Fruit fly (Drosophila melanogaster) whole organism, embryonic: ENCODE results near the gene CG33062.

Source experiments
- ATbp ChIP-seq: fragments of 200-800 bp; sonication (Bioruptor generic); optimal IDR thresholded peaks from 2 replicates; lab custom pipeline; 2017; ENCODE audit warnings: missing biosample characterization, mild to moderate bottlenecking, missing genetic modification characterization, missing genetic modification reagents
- Blimp-1 ChIP-seq: fragments of 200-800 bp; sonication (Bioruptor generic); optimal IDR thresholded peaks from 3 replicates; lab custom pipeline; 2018; ENCODE audit warnings: missing biosample characterization, missing genetic modification characterization, mild to moderate bottlenecking, moderate library complexity, missing genetic modification reagents
- CG10267 ChIP-seq: fragments of 200-800 bp; sonication (Bioruptor generic); optimal IDR thresholded peaks from 2 replicates; lab custom pipeline; 2018; ENCODE audit warnings: missing biosample characterization, mild to moderate bottlenecking, missing genetic modification characterization, moderate library complexity
- CG10462 ChIP-seq: fragments of 200-800 bp; sonication (Bioruptor generic); optimal IDR thresholded peaks from 2 replicates; lab custom pipeline; 2016; ENCODE audit warnings: missing biosample characterization, missing genetic modification characterization
- CG11093 ChIP-seq: fragments of 200-800 bp; sonication (Bioruptor generic); IDR thresholded peaks from 3 replicates; pipeline ENCODE4 v1.3.6; 2022; ENCODE audit warnings: missing biosample characterization, missing genetic modification characterization
- CG11560 ChIP-seq: fragments of 200-800 bp; sonication (Bioruptor generic); IDR thresholded peaks from 3 replicates; pipeline ENCODE4 v1.3.6; 2022; ENCODE audit warnings: missing biosample characterization, missing genetic modification characterization
- CG11696 ChIP-seq: fragments of 200-800 bp; sonication (Bioruptor generic); IDR thresholded peaks from 2 replicates; pipeline ENCODE4 v1.3.6; 2022; ENCODE audit warnings: missing biosample characterization, missing genetic modification characterization
- CG11723 ChIP-seq: fragments of 200-800 bp; sonication (Bioruptor generic); optimal IDR thresholded peaks from 2 replicates; lab custom pipeline; 2017; ENCODE audit warnings: missing biosample characterization, mild to moderate bottlenecking, missing genetic modification characterization
- CG1233 ChIP-seq: fragments of 200-800 bp; sonication (Bioruptor generic); optimal IDR thresholded peaks from 4 replicates; lab custom pipeline; 2018; ENCODE audit warnings: missing biosample characterization, mild to moderate bottlenecking, missing genetic modification characterization
- CG12659 ChIP-seq: fragments of 200-800 bp; sonication (Bioruptor generic); optimal IDR thresholded peaks from 3 replicates; lab custom pipeline; 2017; ENCODE audit warnings: mild to moderate bottlenecking, missing biosample characterization, missing genetic modification reagents, missing genetic modification characterization
- CG16813 ChIP-seq: fragments of 200-800 bp; sonication (Bioruptor generic); IDR thresholded peaks from 3 replicates; pipeline ENCODE4 v1.3.6; 2022; ENCODE audit warnings: missing biosample characterization, missing genetic modification characterization; ENCODE audit not compliant: partially characterized antibody
- CG18619 ChIP-seq: fragments of 200-800 bp; sonication (Bioruptor generic); optimal IDR thresholded peaks from 3 replicates; lab custom pipeline; 2017; ENCODE audit warnings: missing biosample characterization, mild to moderate bottlenecking, missing genetic modification characterization
- CG2678 ChIP-seq: fragments of 200-800 bp; sonication (Bioruptor generic); optimal IDR thresholded peaks from 3 replicates; lab custom pipeline; 2019; ENCODE audit warnings: missing biosample characterization, mild to moderate bottlenecking, missing genetic modification characterization, moderate library complexity
- CG3995 ChIP-seq: fragments of 200-800 bp; sonication (Bioruptor generic); optimal IDR thresholded peaks from 3 replicates; lab custom pipeline; 2016; ENCODE audit warnings: missing biosample characterization, missing genetic modification characterization
- CG4404 ChIP-seq: fragments of 200-800 bp; sonication (Bioruptor generic); IDR thresholded peaks from 2 replicates; pipeline ENCODE4 v1.3.6; 2022; ENCODE audit warnings: missing biosample characterization, missing genetic modification characterization
- CG6683 ChIP-seq: fragments of 200-800 bp; sonication (Bioruptor generic); optimal IDR thresholded peaks from 2 replicates; lab custom pipeline; 2017; ENCODE audit warnings: missing biosample characterization, mild to moderate bottlenecking, missing genetic modification characterization, missing genetic modification reagents
- CG7372 ChIP-seq: fragments of 200-800 bp; sonication (Bioruptor generic); IDR thresholded peaks from 2 replicates; pipeline ENCODE4 v1.3.6; 2022; ENCODE audit warnings: missing biosample characterization, missing genetic modification characterization
- CG8359 ChIP-seq: fragments of 200-800 bp; sonication (Bioruptor generic); optimal IDR thresholded peaks from 2 replicates; lab custom pipeline; 2017; ENCODE audit warnings: missing biosample characterization, mild to moderate bottlenecking, missing genetic modification characterization, borderline replicate concordance
- CG9215 ChIP-seq: fragments of 200-800 bp; sonication (Bioruptor generic); IDR thresholded peaks from 2 replicates; pipeline ENCODE4 v1.3.6; 2022; ENCODE audit warnings: missing biosample characterization, missing genetic modification characterization
- CHES-1-like ChIP-seq: fragments of 200-800 bp; sonication (Bioruptor generic); optimal IDR thresholded peaks from 2 replicates; lab custom pipeline; 2016; ENCODE audit warnings: missing biosample characterization, missing genetic modification characterization
- CkIIα-i1 ChIP-seq: fragments of 200-800 bp; sonication (Bioruptor generic); IDR thresholded peaks from 2 replicates; pipeline ENCODE4 v1.3.6; 2022; ENCODE audit warnings: missing biosample characterization, missing genetic modification characterization
- Deaf1 ChIP-seq: fragments of 200-800 bp; optimal IDR thresholded peaks from 3 replicates; lab custom pipeline; 2019; ENCODE audit warnings: missing biosample characterization, mild to moderate bottlenecking, missing genetic modification characterization, moderate library complexity
- Dref ChIP-seq: fragments of 200-800 bp; sonication (Bioruptor generic); IDR thresholded peaks from 2 replicates; pipeline ENCODE4 v1.3.6; 2022; ENCODE audit warnings: missing biosample characterization, missing genetic modification characterization
- Ets65A ChIP-seq: fragments of 200-800 bp; sonication (Bioruptor generic); peaks from one replicate; lab custom pipeline; 2016; ENCODE audit warnings: missing biosample characterization, missing genetic modification characterization
- Kr ChIP-seq: fragments of 200-800 bp; sonication (Bioruptor generic); optimal IDR thresholded peaks from 2 replicates; lab custom pipeline; 2017; ENCODE audit warnings: missing biosample characterization, mild to moderate bottlenecking, missing genetic modification characterization
- Max ChIP-seq: fragments of 200-800 bp; sonication (Bioruptor generic); optimal IDR thresholded peaks from 2 replicates; lab custom pipeline; 2016; ENCODE audit warnings: missing biosample characterization, mild to moderate bottlenecking, missing genetic modification characterization
- Med ChIP-seq: fragments of 200-800 bp; sonication (Bioruptor generic); peaks from one replicate; lab custom pipeline; 2016; ENCODE audit warnings: missing biosample characterization, missing genetic modification characterization, mild to moderate bottlenecking, inconsistent platforms, moderate library complexity
- NK7.1 ChIP-seq: fragments of 200-800 bp; sonication (Bioruptor generic); optimal IDR thresholded peaks from 3 replicates; lab custom pipeline; 2016; ENCODE audit warnings: missing biosample characterization, missing genetic modification characterization
- Nf-YA ChIP-seq: fragments of 200-800 bp; sonication (Bioruptor generic); IDR thresholded peaks from 2 replicates; pipeline ENCODE4 v1.3.6; 2022; ENCODE audit warnings: missing biosample characterization, missing genetic modification characterization
- Side ChIP-seq: fragments of 200-800 bp; sonication (Bioruptor generic); optimal IDR thresholded peaks from 2 replicates; lab custom pipeline; 2016; ENCODE audit warnings: missing biosample characterization, missing genetic modification characterization
- Sin3A ChIP-seq: fragments of >200 bp; optimal IDR thresholded peaks from 2 replicates; lab custom pipeline; 2018
- Stat92E ChIP-seq, 3 experiments: fragments of >200 bp in 2 of 3; fragments of 200-800 bp in 1 of 3; sonication (Bioruptor generic) in 1 of 3; optimal IDR thresholded peaks; 2 replicates each; lab custom pipeline; 2017 to 2019; ENCODE audit warnings: missing biosample characterization in 3 of 3, missing genetic modification characterization in 3 of 3, mild to moderate bottlenecking in 1 of 3, moderate library complexity in 1 of 3
- TFAM ChIP-seq: fragments of 200-800 bp; sonication (Bioruptor generic); optimal IDR thresholded peaks from 2 replicates; lab custom pipeline; 2017; ENCODE audit warnings: missing biosample characterization, missing genetic modification characterization, inconsistent platforms
- al ChIP-seq: fragments of 200-800 bp; sonication (Bioruptor generic); IDR thresholded peaks from 2 replicates; pipeline ENCODE4 v1.3.6; 2022; ENCODE audit warnings: missing biosample characterization, missing genetic modification characterization
- bab2 ChIP-seq: fragments of 200-800 bp; sonication (Bioruptor generic); optimal IDR thresholded peaks from 2 replicates; lab custom pipeline; 2016; ENCODE audit warnings: missing biosample characterization, missing genetic modification characterization
- chif ChIP-seq, 2 experiments: fragments of 200-800 bp; sonication (Bioruptor generic); optimal IDR thresholded peaks; 3 replicates each; lab custom pipeline; 2016; ENCODE audit warnings: missing biosample characterization in 2 of 2, missing genetic modification characterization in 2 of 2
- croc ChIP-seq: fragments of 200-800 bp; sonication (Bioruptor generic); conservative IDR thresholded peaks from 3 replicates; pipeline ENCODE4 v1.3.6; 2022; ENCODE audit warnings: missing biosample characterization, missing genetic modification characterization
- dan ChIP-seq: fragments of 200-800 bp; sonication (Bioruptor generic); IDR thresholded peaks from 2 replicates; pipeline ENCODE4 v1.3.6; 2022; ENCODE audit warnings: missing biosample characterization, missing genetic modification characterization
- dpn ChIP-seq, 2 experiments: fragments of 200-800 bp; sonication (Bioruptor generic); optimal IDR thresholded peaks; 3 replicates each; lab custom pipeline; 2016; ENCODE audit warnings: missing biosample characterization in 2 of 2, missing genetic modification characterization in 2 of 2
- grau ChIP-seq: fragments of 200-800 bp; optimal IDR thresholded peaks from 3 replicates; lab custom pipeline; 2019; ENCODE audit warnings: missing biosample characterization, mild to moderate bottlenecking, missing genetic modification characterization, moderate library complexity
- hbn ChIP-seq: fragments of 200-800 bp; sonication (Bioruptor generic); IDR thresholded peaks from 2 replicates; pipeline ENCODE4 v1.3.6; 2022; ENCODE audit warnings: missing biosample characterization, missing genetic modification characterization; ENCODE audit not compliant: partially characterized antibody
- insv ChIP-seq, 2 experiments: fragments of 200-800 bp; sonication (Bioruptor generic); optimal IDR thresholded peaks; 3 replicates each; lab custom pipeline; 2016 to 2018; ENCODE audit warnings: missing biosample characterization in 2 of 2, missing genetic modification characterization in 2 of 2
- ken ChIP-seq: fragments of 200-800 bp; sonication (Bioruptor generic); IDR thresholded peaks from 3 replicates; pipeline ENCODE4 v1.3.6; 2022; ENCODE audit warnings: missing biosample characterization, missing genetic modification characterization
- lab ChIP-seq: fragments of 200-800 bp; sonication (Bioruptor generic); optimal IDR thresholded peaks from 3 replicates; lab custom pipeline; 2017; ENCODE audit warnings: missing biosample characterization, missing genetic modification characterization, mild to moderate bottlenecking, moderate library complexity, missing genetic modification reagents
- lmd ChIP-seq: fragments of 200-800 bp; sonication (Bioruptor generic); IDR thresholded peaks from 2 replicates; pipeline ENCODE4 v1.3.6; 2022; ENCODE audit warnings: missing biosample characterization, missing genetic modification characterization
- mam ChIP-seq: fragments of 200-800 bp; sonication (Bioruptor generic); optimal IDR thresholded peaks from 3 replicates; lab custom pipeline; 2016; ENCODE audit warnings: missing biosample characterization, missing genetic modification characterization
- nau ChIP-seq: fragments of 200-800 bp; sonication (Bioruptor generic); optimal IDR thresholded peaks from 3 replicates; lab custom pipeline; 2017; ENCODE audit warnings: missing biosample characterization, mild to moderate bottlenecking, missing genetic modification characterization, missing genetic modification reagents
- p53 ChIP-seq: fragments of 200-800 bp; sonication (Bioruptor generic); optimal IDR thresholded peaks from 2 replicates; lab custom pipeline; 2016; ENCODE audit warnings: missing biosample characterization, missing genetic modification characterization
- pb ChIP-seq: fragments of 200-800 bp; sonication (Bioruptor generic); optimal IDR thresholded peaks from 3 replicates; lab custom pipeline; 2016; ENCODE audit warnings: missing biosample characterization, missing genetic modification characterization
- prd ChIP-seq, 3 experiments: fragments of >200 bp in 2 of 3; fragments of 200-800 bp in 1 of 3; sonication (Bioruptor generic) in 1 of 3; optimal IDR thresholded peaks in 2 of 3; IDR thresholded peaks in 1 of 3; 2 replicates in 2 of 3; 3 replicates in 1 of 3; pipeline versions ENCODE4 v1.3.6 to Lab custom; 2017 to 2022; ENCODE audit warnings: missing biosample characterization in 1 of 3, missing genetic modification characterization in 1 of 3
- wdn ChIP-seq: fragments of 200-800 bp; sonication (Bioruptor generic); IDR thresholded peaks from 2 replicates; pipeline ENCODE4 v1.3.6; 2022; ENCODE audit warnings: missing biosample characterization, missing genetic modification characterization

CG33062 gene

DNA sequence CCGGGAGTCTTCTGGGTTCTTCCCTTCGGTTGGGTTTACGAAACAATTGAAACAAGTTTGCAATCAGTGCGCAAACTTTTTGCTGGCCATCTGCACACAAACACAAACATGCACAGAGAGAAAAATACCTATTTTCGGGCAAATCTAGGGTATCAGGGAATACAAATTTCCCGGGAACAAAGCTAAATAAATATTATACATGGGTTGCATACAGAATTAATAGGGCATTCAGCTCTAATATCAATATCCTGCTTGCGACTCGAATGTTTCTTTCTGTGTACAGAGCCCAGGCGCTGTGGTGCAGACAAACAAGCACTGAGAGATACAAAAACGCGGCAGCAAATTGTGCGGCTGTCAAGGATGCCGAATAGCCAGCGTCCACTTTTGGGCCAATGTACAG, 2.2 kb downstream of the CG33062 start (continued):
- TF ChIP-seq pb (GFP tag; lab: Kevin White, UChicago) (no peak), Side (no peak), Blimp-1 (no peak), prd (optimal IDR thresholded peaks at IDR 0.05; lab: Kevin White, UChicago) (no peak), prd (GFP tag; IDR thresholded peaks at IDR 0.05; lab: Robert Waterston, UW) (peak; percentile 70; the same call in 2 of the 3 replicates), grau (tag; lab: Kevin White, UChicago) (peak; percentile 10), p53 (GFP tag; lab: Kevin White, UChicago) (no peak), CG16813 (GFP tag; lab: Robert Waterston, UW) (no peak), CG8359 (GFP tag; lab: Kevin White, UChicago) (no peak), CG3995 (GFP tag; lab: Kevin White, UChicago) (no peak), CG11696 (no peak), CG4404 (no peak), CG9215 (GFP tag; lab: Robert Waterston, UW) (0 out of 2 replicates have a peak, but pooled peaks have one; percentile 20), CG10267 (no peak), CG1233 (GFP tag; lab: Kevin White, UChicago) (no peak), CHES-1-like (GFP tag; lab: Kevin White, UChicago) (no peak), insv (GFP tag; optimal IDR thresholded peaks at IDR 0.05; lab: Kevin White, UChicago) (no peak), Kr (no peak), CG11093 (no peak), Med (GFP tag; lab: Kevin White, UChicago) (peak; percentile 75), ken (0 out of 3 replicates have a peak, but pooled peaks have one; percentile 15), nau (GFP tag; lab: Kevin White, UChicago) (no peak), mam (GFP tag; lab: Kevin White, UChicago) (peak; percentile 1), Stat92E (GFP tag; optimal IDR thresholded peaks at IDR 0.05; lab: Kevin White, UChicago) (no peak), ATbp (no peak), hbn (GFP tag; lab: Robert Waterston, UW) (no peak), croc (no peak), wdn (GFP tag; lab: Robert Waterston, UW) (no peak), Deaf1 (no peak), Ets65A (GFP tag; lab: Kevin White, UChicago) (peak; percentile 95), TFAM (no peak), CG18619 (GFP tag; lab: Kevin White, UChicago) (no peak), CG10462 (GFP tag; lab: Kevin White, UChicago) (no peak), al (GFP tag; lab: Robert Waterston, UW) (no peak), lmd (GFP tag; lab: Robert Waterston, UW) (0 out of 2 replicates have a peak, but pooled peaks have one; percentile 35), Sin3A (lab: Kevin White, UChicago) (no peak), CG11723 (GFP tag; lab: Kevin White, UChicago) (no peak), CG12659 (GFP tag; lab: Kevin White, UChicago) (no peak), dan (no peak), bab2 (GFP tag; lab: Kevin White, UChicago) (peak; percentile 13), lab (GFP tag; lab: Kevin White, UChicago) (peak; percentile 35), Max (no peak), CG11560 (tag; lab: Robert Waterston, UW) (0 out of 3 replicates have a peak, but pooled peaks have one; percentile 17), CkIIα-i1 (GFP tag; lab: Robert Waterston, UW) (no peak), CG6683 (GFP tag; lab: Kevin White, UChicago) (no peak), NK7.1 (GFP tag; lab: Kevin White, UChicago) (no peak), chif (GFP tag; optimal IDR thresholded peaks at IDR 0.05; lab: Kevin White, UChicago) (peak in 1 of 2 experiments; percentile 33), Dref (GFP tag; lab: Robert Waterston, UW) (no peak), Nf-YA (no peak), CG7372 (no peak), CG2678 (tag; lab: Kevin White, UChicago) (peak; percentile 23), dpn (GFP tag; optimal IDR thresholded peaks at IDR 0.05; lab: Kevin White, UChicago) (peak; percentile 4 to 33)
